Fruit fly (Drosophila melanogaster): ENCODE data around the gene CG34174.

The CG34174 gene

DNA sequence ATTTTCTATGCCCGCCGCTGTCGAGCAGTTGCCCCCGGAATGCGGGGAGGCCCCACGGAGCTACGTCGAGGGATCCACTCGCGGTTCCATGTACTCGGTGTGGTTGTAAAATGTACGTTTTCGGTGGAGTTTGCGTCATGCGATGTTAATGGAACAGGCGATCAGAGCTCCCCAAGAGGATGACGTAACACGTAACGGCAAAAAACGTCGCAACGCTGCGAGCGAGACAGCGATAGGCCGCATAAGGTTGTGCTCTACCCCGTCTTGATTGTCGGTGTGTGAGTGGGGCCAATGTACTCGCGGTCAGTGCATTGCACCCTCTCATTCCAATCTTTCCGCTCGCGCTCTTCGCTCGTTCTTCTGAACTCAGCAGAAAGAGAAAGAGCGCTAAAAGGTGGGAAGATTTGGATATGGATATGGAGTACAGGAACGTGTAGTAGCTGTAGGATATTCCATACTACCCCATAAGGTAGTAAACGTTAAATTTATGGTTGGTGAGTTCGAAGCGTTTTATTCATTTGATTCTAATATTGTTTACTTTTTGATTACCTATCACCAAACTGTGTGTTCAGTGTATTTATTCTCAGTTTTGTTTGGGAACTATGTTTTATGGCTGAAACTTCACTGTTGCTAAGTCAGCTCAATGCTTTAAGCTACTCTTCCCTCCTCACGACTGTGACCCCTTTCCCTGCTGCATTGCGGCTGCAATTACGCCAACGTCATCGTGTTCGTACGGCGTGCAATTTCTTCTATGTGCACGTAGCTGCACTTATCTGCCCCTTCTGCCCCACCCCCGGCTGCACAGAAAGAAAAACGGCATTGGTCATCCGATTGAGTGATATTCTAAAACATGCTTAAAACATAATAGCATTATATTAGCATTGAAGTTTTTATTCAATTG is 13.7 kb upstream of the CG34174 start:
- TF ChIP-seq CG11695 (GFP tag; IDR thresholded peaks at IDR 0.05) (no peak), ftz-f1 (GFP tag; optimal IDR thresholded peaks at IDR 0.05) (peak; percentile 94), kni (GFP tag; optimal IDR thresholded peaks at IDR 0.05) (peak; percentile 88), da (GFP tag; optimal IDR thresholded peaks at IDR 0.05) (no peak), bsh (GFP tag; optimal IDR thresholded peaks at IDR 0.05) (peak in 1 of 2 experiments; percentile 7), lola (GFP tag; optimal IDR thresholded peaks at IDR 0.05) (no peak), CG17359 (tag; optimal IDR thresholded peaks at IDR 0.05) (no peak), CG15514 (GFP tag; optimal IDR thresholded peaks at IDR 0.05) (no peak), CG1603 (tag; optimal IDR thresholded peaks at IDR 0.05) (no peak), CG7745 (tag; optimal IDR thresholded peaks at IDR 0.05) (no peak), CG10462 (GFP tag; optimal IDR thresholded peaks at IDR 0.05) (no peak), CG8290 (GFP tag; optimal IDR thresholded peaks at IDR 0.05) (no peak), CG8290 (tag; optimal IDR thresholded peaks at IDR 0.05) (peak in 1 of 2 experiments; percentile 61), CG13894 (tag; optimal IDR thresholded peaks at IDR 0.05) (peak; percentile 82), yki (optimal IDR thresholded peaks at IDR 0.05) (peak; percentile 50), dm (GFP tag; optimal IDR thresholded peaks at IDR 0.05) (no peak), CG3163 (GFP tag; optimal IDR thresholded peaks at IDR 0.05) (peak; percentile 48), Hmr (GFP tag; optimal IDR thresholded peaks at IDR 0.05) (peak; percentile 7), lbe (GFP tag; optimal IDR thresholded peaks at IDR 0.05) (peak; percentile 33), sens-2 (GFP tag; IDR thresholded peaks at IDR 0.05) (no peak), CG15601 (tag; optimal IDR thresholded peaks at IDR 0.05) (no peak), Opbp (GFP tag; IDR thresholded peaks at IDR 0.05; ENCODE audit: partially characterized antibody) (no peak), CG12744 (GFP tag; optimal IDR thresholded peaks at IDR 0.05) (no peak), CG12769 (tag; optimal IDR thresholded peaks at IDR 0.05) (peak; percentile 81), cwo (GFP tag; optimal IDR thresholded peaks at IDR 0.05) (peak; percentile 45), nerfin-1 (tag; optimal IDR thresholded peaks at IDR 0.05) (peak; percentile 4), HLH4C (GFP tag; IDR thresholded peaks at IDR 0.05; ENCODE audit: partially characterized antibody) (no peak), cg (GFP tag; optimal IDR thresholded peaks at IDR 0.05) (peak; percentile 89), CG5180 (GFP tag; optimal IDR thresholded peaks at IDR 0.05) (peak; percentile 60), Doc3 (GFP tag; IDR thresholded peaks at IDR 0.05; ENCODE audit: partially characterized antibody) (no peak), Ets65A (GFP tag) (peak; percentile 67), chif (GFP tag; optimal IDR thresholded peaks at IDR 0.05) (no peak), CG1647 (GFP tag; optimal IDR thresholded peaks at IDR 0.05) (no peak), grn (GFP tag; optimal IDR thresholded peaks at IDR 0.05) (peak; percentile 22), CG3995 (GFP tag; optimal IDR thresholded peaks at IDR 0.05) (no peak), bcd (GFP tag; optimal IDR thresholded peaks at IDR 0.05) (no peak), gro (GFP tag; optimal IDR thresholded peaks at IDR 0.05) (peak; percentile 19), mirr (GFP tag; optimal IDR thresholded peaks at IDR 0.05) (peak; percentile 3), h (optimal IDR thresholded peaks at IDR 0.05) (no peak), psq (GFP tag; optimal IDR thresholded peaks at IDR 0.05) (peak; percentile 14), CG15269 (tag; optimal IDR thresholded peaks at IDR 0.05) (no peak), CG18599 (GFP tag; optimal IDR thresholded peaks at IDR 0.05) (no peak), CG3847 (GFP tag; IDR thresholded peaks at IDR 0.05) (no peak), Mad (GFP tag; optimal IDR thresholded peaks at IDR 0.05) (no peak), CG13624 (GFP tag; optimal IDR thresholded peaks at IDR 0.05) (no peak), CG10543 (GFP tag; optimal IDR thresholded peaks at IDR 0.05) (peak; percentile 58), Chrac-16 (GFP tag; optimal IDR thresholded peaks at IDR 0.05) (no peak), dan (GFP tag; IDR thresholded peaks at IDR 0.05) (no peak), Nf-YC (tag; optimal IDR thresholded peaks at IDR 0.05) (peak; percentile 64)

Data from whole organism, embryonic.